1 worm cellular context compared by ENCODE assay signal in genomic region chrIII:11814653-11815052, ce11.
TF ChIP-seq lines count a peak whose summit lies in the region.

No protein-coding gene starts in this region.

TF ChIP-seq in whole organism, L1 larva, 84 proteins besides CTCF, POLR2A, EP300 and RAD21 (continued from another document):
- TF ChIP-seq irx-1 (tag; optimal IDR thresholded peaks at IDR 0.05; lab: Kevin White, UChicago): no peak
- peak; percentile 44 for TF ChIP-seq nhr-85 (tag; lab: Kevin White, UChicago)
- TF ChIP-seq tlp-1 (tag; optimal IDR thresholded peaks at IDR 0.05; lab: Kevin White, UChicago): no peak
- no peak for TF ChIP-seq C04F5.9 (tag; optimal IDR thresholded peaks at IDR 0.05; lab: Kevin White, UChicago)
- TF ChIP-seq fkh-10 (GFP tag; optimal IDR thresholded peaks at IDR 0.05; lab: Kevin White, UChicago): no peak
- TF ChIP-seq unc-98 (GFP tag; IDR thresholded peaks at IDR 0.05; lab: Robert Waterston, UW): no peak
- TF ChIP-seq fkh-4 (tag; optimal IDR thresholded peaks at IDR 0.05; lab: Kevin White, UChicago; ENCODE audit: borderline replicate concordance): no peak
- peak; percentile 14 for TF ChIP-seq snu-23 (GFP tag; optimal IDR thresholded peaks at IDR 0.05; lab: Kevin White, UChicago)
- TF ChIP-seq nhr-77 (tag; optimal IDR thresholded peaks at IDR 0.05; lab: Kevin White, UChicago): no peak
- no peak for TF ChIP-seq nhr-71 (tag; optimal IDR thresholded peaks at IDR 0.05; lab: Kevin White, UChicago)
- peak; percentile 65 for TF ChIP-seq lin-14 (GFP tag; optimal IDR thresholded peaks at IDR 0.05; lab: Kevin White, UChicago)
TF ChIP-seq in whole organism, L1 larva: peak in this region for 6.
